Fruit fly (Drosophila melanogaster) whole organism, adult: ENCODE data around the gene chico.

Experiments used
- CG11617 ChIP-seq: fragments of 200-800 bp; sonication (Bioruptor generic); optimal IDR thresholded peaks from 2 replicates; lab custom pipeline; 2017; ENCODE audit warnings: mild to moderate bottlenecking, missing biosample characterization, missing genetic modification reagents, missing genetic modification characterization
- CG12768 ChIP-seq: fragments of 200-800 bp; sonication (Bioruptor generic); optimal IDR thresholded peaks from 2 replicates; lab custom pipeline; 2017; ENCODE audit warnings: missing biosample characterization, missing genetic modification characterization, mild to moderate bottlenecking, moderate library complexity, missing genetic modification reagents
- CG14711 ChIP-seq: fragments of 200-800 bp; sonication (Bioruptor generic); optimal IDR thresholded peaks from 2 replicates; lab custom pipeline; 2018; ENCODE audit warnings: missing biosample characterization, mild to moderate bottlenecking, missing genetic modification characterization, moderate library complexity
- CG1620 ChIP-seq: fragments of 200-800 bp; sonication (Bioruptor generic); optimal IDR thresholded peaks from 2 replicates; lab custom pipeline; 2016; ENCODE audit warnings: missing biosample characterization, missing genetic modification characterization
- CG33017 ChIP-seq: fragments of 200-800 bp; sonication (Bioruptor generic); optimal IDR thresholded peaks from 2 replicates; lab custom pipeline; 2018; ENCODE audit warnings: missing biosample characterization, mild to moderate bottlenecking, missing genetic modification characterization, moderate library complexity
- CG5204 ChIP-seq: fragments of 200-800 bp; sonication (Bioruptor generic); optimal IDR thresholded peaks from 2 replicates; lab custom pipeline; 2016; ENCODE audit warnings: missing biosample characterization, missing genetic modification characterization
- CG7045 ChIP-seq: fragments of 200-800 bp; sonication (Bioruptor generic); optimal IDR thresholded peaks from 2 replicates; lab custom pipeline; 2017; ENCODE audit warnings: missing biosample characterization, mild to moderate bottlenecking, missing genetic modification characterization
- CG7101 ChIP-seq: fragments of 200-800 bp; sonication (Bioruptor generic); optimal IDR thresholded peaks from 2 replicates; lab custom pipeline; 2018; ENCODE audit warnings: missing biosample characterization, mild to moderate bottlenecking, missing genetic modification characterization, moderate library complexity
- Clk ChIP-seq: fragments of 200-800 bp; sonication (Bioruptor generic); optimal IDR thresholded peaks from 2 replicates; lab custom pipeline; 2017; ENCODE audit warnings: missing biosample characterization, missing genetic modification characterization
- Crg-1 ChIP-seq: fragments of 200-800 bp; sonication (Bioruptor generic); optimal IDR thresholded peaks from 2 replicates; lab custom pipeline; 2016; ENCODE audit warnings: missing biosample characterization, missing genetic modification characterization
- Hr96 ChIP-seq: fragments of 200-800 bp; sonication (Bioruptor generic); optimal IDR thresholded peaks from 2 replicates; lab custom pipeline; 2016; ENCODE audit warnings: missing biosample characterization, missing genetic modification characterization
- Mnt ChIP-seq: fragments of 200-800 bp; sonication (Bioruptor generic); optimal IDR thresholded peaks from 2 replicates; lab custom pipeline; 2016; ENCODE audit warnings: missing biosample characterization, mild to moderate bottlenecking, missing genetic modification characterization
- bab1 ChIP-seq: fragments of 200-800 bp; sonication (Bioruptor generic); optimal IDR thresholded peaks from 3 replicates; lab custom pipeline; 2019; ENCODE audit warnings: missing biosample characterization, mild to moderate bottlenecking, missing genetic modification characterization, moderate library complexity
- cic ChIP-seq: fragments of 200-800 bp; sonication (Bioruptor generic); optimal IDR thresholded peaks from 2 replicates; lab custom pipeline; 2017; ENCODE audit warnings: missing biosample characterization, mild to moderate bottlenecking, missing genetic modification characterization, moderate library complexity
- cnc ChIP-seq, 2 experiments: fragments of >200 bp; optimal IDR thresholded peaks; 2 replicates each; lab custom pipeline; 2017
- kay ChIP-seq: fragments of 200-800 bp; sonication (Bioruptor generic); peaks from one replicate; lab custom pipeline; 2016; ENCODE audit warnings: missing biosample characterization, missing genetic modification characterization, borderline replicate concordance
- ovo ChIP-seq: fragments of 200-800 bp; sonication (Bioruptor generic); optimal IDR thresholded peaks from 2 replicates; lab custom pipeline; 2016; ENCODE audit warnings: missing biosample characterization, missing genetic modification characterization
- pad ChIP-seq: fragments of 200-800 bp; sonication (Bioruptor generic); optimal IDR thresholded peaks from 3 replicates; lab custom pipeline; 2017; ENCODE audit warnings: missing biosample characterization, missing genetic modification characterization, mild to moderate bottlenecking, moderate library complexity, missing genetic modification reagents
- tj ChIP-seq: fragments of 200-800 bp; sonication (Bioruptor generic); optimal IDR thresholded peaks from 3 replicates; lab custom pipeline; 2017; ENCODE audit warnings: missing biosample characterization, mild to moderate bottlenecking, missing genetic modification characterization, moderate library complexity
- toe ChIP-seq: fragments of 200-800 bp; sonication (Bioruptor generic); optimal IDR thresholded peaks from 2 replicates; lab custom pipeline; 2016; ENCODE audit warnings: missing biosample characterization, missing genetic modification characterization

The chico gene

DNA sequence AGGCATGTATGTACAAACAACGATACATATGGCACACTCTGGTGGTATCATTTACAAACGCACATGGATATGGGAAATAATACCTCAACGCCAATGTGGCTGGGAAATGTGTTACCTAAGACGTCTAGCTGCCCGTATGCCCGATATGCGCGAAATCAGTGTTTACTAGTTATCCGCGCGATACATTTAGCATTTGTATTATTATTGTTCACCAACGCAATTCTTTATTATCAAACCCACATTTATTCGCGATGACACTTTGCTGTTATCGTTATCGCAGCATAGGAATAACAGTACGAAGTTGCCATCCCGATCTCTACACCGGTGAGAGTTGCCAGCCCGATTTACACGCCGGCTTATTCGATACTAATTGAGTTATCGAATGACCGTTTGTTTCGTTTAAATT is at the start of gene chico:
TSS of gene chico (minus strand) at position 294 of the 406 bp plus-strand sequence.
- TF ChIP-seq CG1620 (peak; percentile 22), CG33017 (tag; lab: Kevin White, UChicago) (no peak), Hr96 (no peak), toe (GFP tag; lab: Kevin White, UChicago) (no peak), ovo (GFP tag; lab: Kevin White, UChicago) (peak; percentile 27), Mnt (peak; percentile 94), cic (GFP tag; lab: Kevin White, UChicago) (peak; percentile 66), kay (GFP tag; lab: Kevin White, UChicago) (no peak), CG7101 (no peak), CG11617 (GFP tag; lab: Kevin White, UChicago) (no peak), pad (GFP tag; lab: Kevin White, UChicago) (no peak), Clk (no peak), Crg-1 (GFP tag; lab: Kevin White, UChicago) (no peak), CG12768 (no peak), CG7045 (GFP tag; lab: Kevin White, UChicago) (no peak), cnc (optimal IDR thresholded peaks at IDR 0.05; lab: Kevin White, UChicago) (no peak), tj (GFP tag; lab: Kevin White, UChicago) (peak; percentile 14), CG5204 (no peak), CG14711 (tag; lab: Kevin White, UChicago) (peak; percentile 32), bab1 (GFP tag; lab: Kevin White, UChicago) (peak; percentile 44)

DNA sequence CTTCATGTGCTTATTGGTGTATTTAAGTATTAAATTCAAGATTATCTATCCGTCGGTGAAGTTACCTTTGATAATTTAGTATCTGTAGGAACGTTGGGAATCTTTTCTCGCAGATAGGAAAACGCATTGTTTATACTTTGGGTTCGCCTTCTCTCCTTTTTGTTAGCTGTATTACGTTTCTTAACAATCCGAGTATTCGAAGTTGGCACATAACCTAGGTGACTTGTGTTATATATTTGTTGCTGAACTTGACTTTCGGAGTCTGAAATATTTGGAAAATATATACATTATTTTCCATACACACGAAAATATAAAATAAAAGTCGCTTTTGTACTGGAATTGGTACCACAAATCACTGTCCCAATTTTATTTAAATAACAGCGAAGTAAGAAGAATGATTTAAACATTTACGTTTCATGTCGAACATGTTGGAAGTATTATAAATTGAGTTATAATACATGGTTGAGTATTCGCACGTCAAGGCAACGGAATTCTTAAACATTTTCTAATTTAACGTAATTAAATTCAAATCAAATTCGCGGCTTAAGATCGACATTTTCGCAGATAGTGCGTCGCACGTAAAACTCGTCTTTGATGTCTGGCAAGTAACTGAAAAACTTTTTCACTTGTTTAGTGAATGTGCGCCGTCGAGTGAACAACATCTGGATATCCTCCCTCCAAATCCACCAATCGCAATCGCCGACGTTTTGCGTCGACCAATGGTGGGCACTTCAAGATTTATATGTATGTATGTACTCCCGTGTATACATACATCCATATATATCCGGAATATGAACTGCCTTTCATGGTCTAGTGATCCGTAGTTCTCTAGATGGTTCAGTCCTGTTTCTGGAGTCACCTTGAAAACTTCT is 48.2 kb upstream of the chico start, which contains the start of gene Hand:
TSS of gene Hand (minus strand) at position 588 of the 872 bp plus-strand sequence.
- no peak for TF ChIP-seq CG7045 (GFP tag; lab: Kevin White, UChicago)
- TF ChIP-seq kay (GFP tag; lab: Kevin White, UChicago) = peak; percentile 93

dm6 chr2L:10292066-10292560 is 45.2 kb upstream of the chico start, which contains the start of gene Ufd4:
Gene Ufd4 (minus strand): TSS chr2L:10292365.
- TF ChIP-seq Mnt (peak; percentile 56), CG1620 (peak; percentile 14), CG14711 (tag; lab: Kevin White, UChicago) (peak; percentile 58), Hr96 (no peak), CG7101 (peak; percentile 55), tj (GFP tag; lab: Kevin White, UChicago) (peak; percentile 1), CG33017 (tag; lab: Kevin White, UChicago) (peak; percentile 62), bab1 (GFP tag; lab: Kevin White, UChicago) (peak; percentile 68), Crg-1 (GFP tag; lab: Kevin White, UChicago) (no peak), pad (GFP tag; lab: Kevin White, UChicago) (no peak), kay (GFP tag; lab: Kevin White, UChicago) (no peak), toe (GFP tag; lab: Kevin White, UChicago) (no peak), CG5204 (no peak), Clk (no peak), cic (GFP tag; lab: Kevin White, UChicago) (peak; percentile 14), CG11617 (GFP tag; lab: Kevin White, UChicago) (peak; percentile 53), ovo (GFP tag; lab: Kevin White, UChicago) (no peak), CG12768 (peak; percentile 30), cnc (optimal IDR thresholded peaks at IDR 0.05; lab: Kevin White, UChicago) (no peak), CG7045 (GFP tag; lab: Kevin White, UChicago) (peak; percentile 61)

dm6 chr2L:10291276-10291675 is 44.4 kb upstream of the chico start:
- peak; percentile 61 for TF ChIP-seq kay (GFP tag; lab: Kevin White, UChicago)
- no peak for TF ChIP-seq cnc (optimal IDR thresholded peaks at IDR 0.05; lab: Kevin White, UChicago)

DNA sequence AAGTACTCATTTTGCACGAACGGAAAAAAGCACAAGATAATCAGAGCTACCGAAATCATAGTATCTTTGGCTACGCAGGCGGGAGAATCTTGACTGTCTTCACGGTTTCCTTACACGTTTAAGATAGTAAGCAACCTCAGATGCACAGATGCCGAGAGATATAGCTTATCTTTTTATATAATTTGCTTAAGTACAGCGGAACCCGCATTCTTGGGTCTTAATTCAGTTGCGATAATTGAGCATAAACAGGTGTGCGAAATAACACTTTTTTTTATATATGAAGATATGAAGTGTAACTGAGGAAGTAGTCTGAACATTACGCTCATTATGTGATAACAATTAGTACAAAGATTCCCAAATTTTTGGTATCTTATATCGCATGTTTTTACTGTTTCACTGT is 33.9 kb upstream of the chico start, which contains the start of gene CG34043:
TSS of gene CG34043 (minus strand) at position 101 of the 400 bp plus-strand sequence.
- TF ChIP-seq ovo (GFP tag; lab: Kevin White, UChicago) = no peak
- no peak for TF ChIP-seq CG7101
- TF ChIP-seq bab1 (GFP tag; lab: Kevin White, UChicago) = no peak
- no peak for TF ChIP-seq tj (GFP tag; lab: Kevin White, UChicago)
- no peak for TF ChIP-seq toe (GFP tag; lab: Kevin White, UChicago)
- no peak for TF ChIP-seq cnc (optimal IDR thresholded peaks at IDR 0.05; lab: Kevin White, UChicago)
- TF ChIP-seq CG14711 (tag; lab: Kevin White, UChicago) = no peak
- TF ChIP-seq pad (GFP tag; lab: Kevin White, UChicago) = no peak
- TF ChIP-seq CG1620 = no peak
- no peak for TF ChIP-seq CG33017 (tag; lab: Kevin White, UChicago)
- TF ChIP-seq CG11617 (GFP tag; lab: Kevin White, UChicago) = no peak
- no peak for TF ChIP-seq Hr96
- no peak for TF ChIP-seq CG12768
- TF ChIP-seq cic (GFP tag; lab: Kevin White, UChicago) = no peak
- no peak for TF ChIP-seq CG7045 (GFP tag; lab: Kevin White, UChicago)

- TF ChIP-seq CG1620 = peak; percentile 24
- TF ChIP-seq CG12768 = no peak
- no peak for TF ChIP-seq CG5204
- peak; percentile 5 for TF ChIP-seq Mnt
- no peak for TF ChIP-seq cic (GFP tag; lab: Kevin White, UChicago)
- no peak for TF ChIP-seq kay (GFP tag; lab: Kevin White, UChicago)
- TF ChIP-seq tj (GFP tag; lab: Kevin White, UChicago) = no peak
- TF ChIP-seq cnc (optimal IDR thresholded peaks at IDR 0.05; lab: Kevin White, UChicago) = no peak
- no peak for TF ChIP-seq CG11617 (GFP tag; lab: Kevin White, UChicago)
- no peak for TF ChIP-seq CG7101
- no peak for TF ChIP-seq CG7045 (GFP tag; lab: Kevin White, UChicago)
- TF ChIP-seq Crg-1 (GFP tag; lab: Kevin White, UChicago) = no peak
- no peak for TF ChIP-seq Clk
- TF ChIP-seq CG33017 (tag; lab: Kevin White, UChicago) = no peak
- no peak for TF ChIP-seq Hr96
- no peak for TF ChIP-seq pad (GFP tag; lab: Kevin White, UChicago)
- TF ChIP-seq bab1 (GFP tag; lab: Kevin White, UChicago) = no peak
Measured at dm6 chr2L:10278658-10279057, 31.8 kb upstream of the chico start, which contains the start of gene Utx. Gene Utx (minus strand): TSS chr2L:10278811.
